Worm (Caenorhabditis elegans) whole organism, midembryonic: ENCODE measurements around the gene srxa-12.

Experiments used
- T22C8.4 ChIP-seq: fragments of 200-800 bp; sonication (Bioruptor generic); IDR thresholded peaks from 2 replicates; pipeline ENCODE4 v1.3.6; 2022; ENCODE audit warnings: missing genetic modification characterization, missing compliant biosample characterization
- cog-1 ChIP-seq: sonication (generic microtip); optimal IDR thresholded peaks from 2 replicates; lab custom pipeline; 2016; ENCODE audit warnings: missing genetic modification characterization, missing compliant biosample characterization
- flt-1 ChIP-seq: fragments of 200-800 bp; sonication (Bioruptor generic); IDR thresholded peaks from 2 replicates; pipeline ENCODE4 v1.3.6; 2022; ENCODE audit warnings: missing genetic modification characterization, missing compliant biosample characterization
- klf-2 ChIP-seq: fragments of 200-800 bp; sonication (Bioruptor generic); conservative IDR thresholded peaks from 2 replicates; pipeline ENCODE4 v1.3.6; 2022; ENCODE audit warnings: missing genetic modification reagents, missing genetic modification characterization, missing compliant biosample characterization
- med-1 ChIP-seq: sonication (generic microtip); optimal IDR thresholded peaks from 2 replicates; lab custom pipeline; 2017; ENCODE audit warnings: missing genetic modification characterization, mild to moderate bottlenecking, missing compliant biosample characterization, antibody characterized with exemption, missing genetic modification reagents; ENCODE audit not compliant: insufficient read depth
- tab-1 ChIP-seq: fragments of 200-800 bp; sonication (Bioruptor generic); IDR thresholded peaks from 2 replicates; pipeline ENCODE4 v1.3.6; 2022; ENCODE audit warnings: missing genetic modification characterization, missing compliant biosample characterization
- ztf-23 ChIP-seq: fragments of 200-800 bp; sonication (Bioruptor generic); IDR thresholded peaks from 2 replicates; pipeline ENCODE4 v1.3.6; 2022; ENCODE audit warnings: missing genetic modification reagents, missing genetic modification characterization, missing compliant biosample characterization
- ztf-29 ChIP-seq: fragments of 200-800 bp; sonication (Bioruptor generic); IDR thresholded peaks from 2 replicates; pipeline ENCODE4 v1.3.6; 2022; ENCODE audit warnings: missing genetic modification reagents, missing genetic modification characterization, missing compliant biosample characterization

ce11 chrV:13908916-13909176 is 17.7 kb upstream of the srxa-12 start, which contains the start of gene C06B3.6:
- TF ChIP-seq med-1 (GFP tag; lab: Kevin White, UChicago) = no peak
- no peak for TF ChIP-seq ztf-29
- no peak for TF ChIP-seq flt-1
- no peak for TF ChIP-seq T22C8.4 (GFP tag; lab: Robert Waterston, UW)
- no peak for TF ChIP-seq tab-1
- no peak for TF ChIP-seq klf-2 (GFP tag; lab: Robert Waterston, UW)
- TF ChIP-seq ztf-23 (GFP tag; lab: Robert Waterston, UW) = no peak
- no peak for TF ChIP-seq cog-1 (tag; lab: Kevin White, UChicago)
